Worm (Caenorhabditis elegans): ENCODE results near the gene srj-25.

ce11 chrV:773256-773655, 37.2 kb upstream of the srj-25 start, which contains the start of gene sti-1:
- TF ChIP-seq nhr-28 (tag; optimal IDR thresholded peaks at IDR 0.05) (no peak), snpc-4 (tag; optimal IDR thresholded peaks at IDR 0.05) (no peak), ztf-11 (tag; optimal IDR thresholded peaks at IDR 0.05) (no peak), sptf-1 (tag; optimal IDR thresholded peaks at IDR 0.05) (peak; percentile 49)

All from whole organism, mixed stage, embryonic.